Worm (Caenorhabditis elegans) whole organism, midembryonic: ENCODE results near the gene M01H9.3.

ENCODE experiments used
- T22C8.4 ChIP-seq: fragments of 200-800 bp; sonication (Bioruptor generic); IDR thresholded peaks from 2 replicates; pipeline ENCODE4 v1.3.6; 2022; ENCODE audit warnings: missing genetic modification characterization, missing compliant biosample characterization
- cog-1 ChIP-seq: sonication (generic microtip); optimal IDR thresholded peaks from 2 replicates; lab custom pipeline; 2016; ENCODE audit warnings: missing genetic modification characterization, missing compliant biosample characterization
- klf-2 ChIP-seq: fragments of 200-800 bp; sonication (Bioruptor generic); conservative IDR thresholded peaks from 2 replicates; pipeline ENCODE4 v1.3.6; 2022; ENCODE audit warnings: missing genetic modification reagents, missing genetic modification characterization, missing compliant biosample characterization
- med-1 ChIP-seq: sonication (generic microtip); optimal IDR thresholded peaks from 2 replicates; lab custom pipeline; 2017; ENCODE audit warnings: missing genetic modification characterization, mild to moderate bottlenecking, missing compliant biosample characterization, antibody characterized with exemption, missing genetic modification reagents; ENCODE audit not compliant: insufficient read depth
- ref-1 ChIP-seq: fragments of 200-800 bp; sonication (Bioruptor generic); conservative IDR thresholded peaks from 2 replicates; pipeline ENCODE4 v1.3.6; 2022; ENCODE audit warnings: missing genetic modification reagents, missing genetic modification characterization, missing compliant biosample characterization
- tab-1 ChIP-seq: fragments of 200-800 bp; sonication (Bioruptor generic); IDR thresholded peaks from 2 replicates; pipeline ENCODE4 v1.3.6; 2022; ENCODE audit warnings: missing genetic modification characterization, missing compliant biosample characterization
- ztf-23 ChIP-seq: fragments of 200-800 bp; sonication (Bioruptor generic); IDR thresholded peaks from 2 replicates; pipeline ENCODE4 v1.3.6; 2022; ENCODE audit warnings: missing genetic modification reagents, missing genetic modification characterization, missing compliant biosample characterization
- ztf-29 ChIP-seq: fragments of 200-800 bp; sonication (Bioruptor generic); IDR thresholded peaks from 2 replicates; pipeline ENCODE4 v1.3.6; 2022; ENCODE audit warnings: missing genetic modification reagents, missing genetic modification characterization, missing compliant biosample characterization

DNA sequence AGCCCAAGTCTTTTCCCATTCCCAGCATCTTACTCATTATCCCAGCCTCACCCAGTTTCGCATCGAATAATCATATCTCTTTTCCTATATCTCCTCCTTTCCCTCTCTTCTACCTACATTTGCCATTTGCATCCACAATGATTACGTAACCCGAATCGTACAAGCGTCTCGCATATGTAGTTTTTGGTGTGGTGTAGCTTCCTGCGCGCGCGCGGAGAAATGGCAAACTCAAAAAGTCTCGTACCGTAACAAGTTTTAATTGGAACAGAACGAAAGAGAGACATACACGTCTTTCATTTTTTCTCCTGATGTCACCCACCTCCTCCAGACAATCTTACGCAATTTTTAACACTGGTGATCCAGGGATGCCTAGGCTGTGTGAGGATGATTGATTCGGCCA lies 49.2 kb upstream of the M01H9.3 start:
- no peak for TF ChIP-seq klf-2 (GFP tag; lab: Robert Waterston, UW)
- TF ChIP-seq tab-1 (GFP tag; lab: Robert Waterston, UW): no peak
- no peak for TF ChIP-seq ztf-23 (GFP tag; lab: Robert Waterston, UW)
- TF ChIP-seq ztf-29 (GFP tag; lab: Robert Waterston, UW): no peak
- no peak for TF ChIP-seq cog-1
- no peak for TF ChIP-seq T22C8.4 (GFP tag; lab: Robert Waterston, UW)
- no peak for TF ChIP-seq ref-1 (GFP tag; lab: Robert Waterston, UW)
- TF ChIP-seq med-1 (GFP tag; lab: Kevin White, UChicago): no peak
